Worm (Caenorhabditis elegans) whole organism, L2 larva: ENCODE measurements around the gene ify-1.

ENCODE experiments used
- C34F6.9 ChIP-seq: fragments of 150-350 bp; optimal IDR thresholded peaks from 2 replicates; lab custom pipeline; 2014; ENCODE audit warnings: missing biosample characterization, missing genetic modification characterization
- F13H6.1 ChIP-seq: sonication (generic microtip); optimal IDR thresholded peaks from 2 replicates; lab custom pipeline; 2016; ENCODE audit warnings: missing genetic modification characterization, missing compliant biosample characterization
- R02D3.7 ChIP-seq: fragments of 150-350 bp; optimal IDR thresholded peaks from 2 replicates; lab custom pipeline; 2014; ENCODE audit warnings: missing biosample characterization, missing genetic modification characterization
- alr-1 ChIP-seq: fragments of 150-350 bp; optimal IDR thresholded peaks from 2 replicates; lab custom pipeline; 2014; ENCODE audit warnings: missing biosample characterization, missing genetic modification characterization
- aly-2 ChIP-seq: fragments of 150-350 bp; optimal IDR thresholded peaks from 2 replicates; lab custom pipeline; 2014; ENCODE audit warnings: missing biosample characterization, missing genetic modification characterization
- ama-1 ChIP-seq: fragments of 150-350 bp; optimal IDR thresholded peaks from 2 replicates; lab custom pipeline; 2018; ENCODE audit warnings: inconsistent platforms
- blmp-1 ChIP-seq: sonication (generic microtip); optimal IDR thresholded peaks from 2 replicates; lab custom pipeline; 2017; ENCODE audit warnings: missing genetic modification characterization, mild to moderate bottlenecking, missing compliant biosample characterization, antibody characterized with exemption, moderate library complexity; ENCODE audit not compliant: insufficient read depth
- ceh-82 ChIP-seq: fragments of 150-350 bp; optimal IDR thresholded peaks from 2 replicates; lab custom pipeline; 2014; ENCODE audit warnings: missing biosample characterization, missing genetic modification characterization
- dmd-4 ChIP-seq: sonication (generic microtip); optimal IDR thresholded peaks from 2 replicates; lab custom pipeline; 2017; ENCODE audit warnings: missing biosample characterization, missing genetic modification characterization
- egl-27 ChIP-seq: sonication (generic microtip); optimal IDR thresholded peaks from 3 replicates; lab custom pipeline; 2017; ENCODE audit warnings: missing biosample characterization, missing genetic modification reagents, missing genetic modification characterization
- fos-1 ChIP-seq: fragments of 150-350 bp; optimal IDR thresholded peaks from 2 replicates; lab custom pipeline; 2014; ENCODE audit warnings: missing biosample characterization, missing genetic modification characterization
- lin-39 ChIP-seq: fragments of 150-350 bp; optimal IDR thresholded peaks from 2 replicates; lab custom pipeline; 2014; ENCODE audit warnings: missing biosample characterization, missing genetic modification reagents, missing genetic modification characterization
- lsy-2 ChIP-seq, 2 experiments: fragments of 150-350 bp in 1 of 2; sonication (generic microtip) in 1 of 2; optimal IDR thresholded peaks; 2 replicates each; lab custom pipeline; 2014 to 2017; ENCODE audit warnings: missing biosample characterization in 2 of 2, missing genetic modification characterization in 2 of 2
- mab-5 ChIP-seq: fragments of 150-350 bp; optimal IDR thresholded peaks from 2 replicates; lab custom pipeline; 2014; ENCODE audit warnings: missing biosample characterization, missing genetic modification characterization
- mdl-1 ChIP-seq, 2 experiments: fragments of 150-350 bp in 1 of 2; sonication (generic microtip) in 1 of 2; optimal IDR thresholded peaks; 2 replicates each; lab custom pipeline; 2017; ENCODE audit warnings: missing biosample characterization in 2 of 2, missing genetic modification characterization in 2 of 2
- nhr-11 ChIP-seq: fragments of 150-350 bp; optimal IDR thresholded peaks from 2 replicates; lab custom pipeline; 2014; ENCODE audit warnings: missing biosample characterization, missing genetic modification characterization
- nhr-12 ChIP-seq: fragments of 150-350 bp; optimal IDR thresholded peaks from 2 replicates; lab custom pipeline; 2014; ENCODE audit warnings: missing biosample characterization, missing genetic modification characterization
- nhr-129 ChIP-seq: fragments of 150-350 bp; optimal IDR thresholded peaks from 2 replicates; lab custom pipeline; 2014; ENCODE audit warnings: missing biosample characterization, missing genetic modification characterization
- nhr-21 ChIP-seq: fragments of 150-350 bp; optimal IDR thresholded peaks from 2 replicates; lab custom pipeline; 2014; ENCODE audit warnings: missing biosample characterization, missing genetic modification characterization
- nhr-237 ChIP-seq: fragments of 150-350 bp; optimal IDR thresholded peaks from 2 replicates; lab custom pipeline; 2014; ENCODE audit warnings: missing biosample characterization, missing genetic modification characterization
- nhr-6 ChIP-seq: fragments of 150-350 bp; optimal IDR thresholded peaks from 2 replicates; lab custom pipeline; 2014; ENCODE audit warnings: missing biosample characterization, missing genetic modification characterization
- nhr-77 ChIP-seq: fragments of 150-350 bp; optimal IDR thresholded peaks from 2 replicates; lab custom pipeline; 2014; ENCODE audit warnings: missing biosample characterization, missing genetic modification characterization
- sem-4 ChIP-seq: fragments of 150-350 bp; optimal IDR thresholded peaks from 2 replicates; lab custom pipeline; 2014; ENCODE audit warnings: missing biosample characterization, missing genetic modification reagents, missing genetic modification characterization
- skn-1 ChIP-seq: sonication (generic microtip); optimal IDR thresholded peaks from 2 replicates; lab custom pipeline; 2017; ENCODE audit warnings: missing biosample characterization, missing genetic modification characterization
- sma-3 ChIP-seq: sonication (generic microtip); optimal IDR thresholded peaks from 2 replicates; lab custom pipeline; 2016; ENCODE audit warnings: missing genetic modification reagents, missing genetic modification characterization, missing compliant biosample characterization
- snpc-4 ChIP-seq: fragments of 150-350 bp; optimal IDR thresholded peaks from 2 replicates; lab custom pipeline; 2014; ENCODE audit warnings: missing biosample characterization, missing genetic modification characterization
- unc-55 ChIP-seq: fragments of 150-350 bp; sonication (generic microtip); optimal IDR thresholded peaks from 3 replicates; lab custom pipeline; 2014; ENCODE audit warnings: missing biosample characterization, missing genetic modification reagents, missing genetic modification characterization
- zag-1 ChIP-seq: fragments of 150-350 bp; optimal IDR thresholded peaks from 2 replicates; lab custom pipeline; 2014; ENCODE audit warnings: missing biosample characterization, missing genetic modification characterization
- ztf-1 ChIP-seq: fragments of 200-800 bp; sonication (Bioruptor generic); conservative IDR thresholded peaks from 2 replicates; pipeline ENCODE4 v1.3.6; 2022; ENCODE audit warnings: missing genetic modification characterization, missing compliant biosample characterization

The ify-1 gene

ce11 chrII:5048185-5048795, 6.7 kb downstream of the ify-1 start:
- TF ChIP-seq C34F6.9 (peak; percentile 13), nhr-129 (peak; percentile 54), sem-4 (tag; lab: Kevin White, UChicago) (no peak)

ce11 chrII:5047279-5047678, 7.7 kb downstream of the ify-1 start:
- TF ChIP-seq C34F6.9 (peak; percentile 20), nhr-129 (peak; percentile 41), blmp-1 (tag; lab: Kevin White, UChicago) (peak; percentile 10), ceh-82 (tag; lab: Kevin White, UChicago) (no peak)

ce11 chrII:5046209-5047200, 8.5 kb downstream of the ify-1 start:
- no peak for TF ChIP-seq nhr-77 (tag; lab: Kevin White, UChicago)
- TF ChIP-seq nhr-6 (tag; lab: Kevin White, UChicago): no peak
- no peak for TF ChIP-seq aly-2
- peak; percentile 10 for TF ChIP-seq nhr-129
- peak; percentile 7 for TF ChIP-seq C34F6.9
- no peak for TF ChIP-seq mdl-1 (tag; optimal IDR thresholded peaks at IDR 0.05; lab: Kevin White, UChicago)
- TF ChIP-seq sem-4 (tag; lab: Kevin White, UChicago): peak; percentile 6
- TF ChIP-seq zag-1 (tag; lab: Kevin White, UChicago): no peak
- TF ChIP-seq nhr-237 (tag; lab: Kevin White, UChicago): no peak
- peak; percentile 46 for TF ChIP-seq unc-55 (GFP tag; lab: Kevin White, UChicago)
- no peak for TF ChIP-seq snpc-4 (tag; lab: Kevin White, UChicago)
- peak in 1 of 2 experiments; percentile 2 for TF ChIP-seq lsy-2 (tag; optimal IDR thresholded peaks at IDR 0.05; lab: Kevin White, UChicago)
- no peak for TF ChIP-seq sma-3

- peak; percentile 11 for TF ChIP-seq nhr-6 (tag; lab: Kevin White, UChicago)
- TF ChIP-seq R02D3.7: no peak
- peak in 1 of 2 experiments; percentile 35 for TF ChIP-seq lsy-2 (tag; optimal IDR thresholded peaks at IDR 0.05; lab: Kevin White, UChicago)
- TF ChIP-seq nhr-12 (tag; lab: Kevin White, UChicago): no peak
- TF ChIP-seq mdl-1 (tag; optimal IDR thresholded peaks at IDR 0.05; lab: Kevin White, UChicago): no peak
- TF ChIP-seq egl-27 (tag; lab: Kevin White, UChicago): no peak
- TF ChIP-seq unc-55 (GFP tag; lab: Kevin White, UChicago): peak; percentile 53
- no peak for TF ChIP-seq ama-1 (lab: Kevin White, UChicago)
- peak; percentile 15 for TF ChIP-seq nhr-129
- TF ChIP-seq F13H6.1 (tag; lab: Kevin White, UChicago): peak; percentile 37
- TF ChIP-seq mab-5: no peak
- TF ChIP-seq zag-1 (tag; lab: Kevin White, UChicago): peak; percentile 24
- peak; percentile 13 for TF ChIP-seq C34F6.9
These were observed 12.5 kb downstream of the ify-1 start for ce11 chrII:5042381-5042930.

ce11 chrII:5040631-5041156, 14.3 kb downstream of the ify-1 start, which contains the start of gene F33G12.7:
Gene F33G12.7, minus strand, starts transcription at chrII:5040681.
- TF ChIP-seq lin-39: no peak
- TF ChIP-seq nhr-77 (tag; lab: Kevin White, UChicago): no peak
- peak in 1 of 2 experiments; percentile 7 for TF ChIP-seq lsy-2 (tag; optimal IDR thresholded peaks at IDR 0.05; lab: Kevin White, UChicago)
- no peak for TF ChIP-seq ztf-1 (GFP tag; lab: Robert Waterston, UW)
- TF ChIP-seq nhr-21 (tag; lab: Kevin White, UChicago): no peak
- no peak for TF ChIP-seq nhr-11
- no peak for TF ChIP-seq dmd-4 (tag; lab: Kevin White, UChicago)
- TF ChIP-seq unc-55 (GFP tag; lab: Kevin White, UChicago): peak; percentile 15
- no peak for TF ChIP-seq alr-1 (tag; lab: Kevin White, UChicago)
- TF ChIP-seq C34F6.9: peak; percentile 5
- TF ChIP-seq sem-4 (tag; lab: Kevin White, UChicago): no peak
- TF ChIP-seq skn-1 (tag; lab: Kevin White, UChicago): no peak
- no peak for TF ChIP-seq fos-1 (tag; lab: Kevin White, UChicago)
- TF ChIP-seq nhr-6 (tag; lab: Kevin White, UChicago): no peak
